Worm (Caenorhabditis elegans): ENCODE measurements around the gene R03H10.1.

The R03H10.1 gene

ce11 chrII:4226598-4227096 lies 46.6 kb downstream of the R03H10.1 start, which contains the start of gene C16A11.4:
TSS of gene C16A11.4 (plus strand) at chrII:4227046.
- TF ChIP-seq nhr-77 (tag; optimal IDR thresholded peaks at IDR 0.05) (no peak), nhr-85 (tag) (no peak), lin-14 (GFP tag; optimal IDR thresholded peaks at IDR 0.05) (no peak), lin-15B (tag; optimal IDR thresholded peaks at IDR 0.05) (no peak), hlh-17 (GFP tag; optimal IDR thresholded peaks at IDR 0.05; ENCODE audit: borderline replicate concordance) (no peak), nhr-76 (tag; optimal IDR thresholded peaks at IDR 0.05) (no peak), pag-3 (tag; optimal IDR thresholded peaks at IDR 0.05; ENCODE audit: borderline replicate concordance, insufficient read depth) (no peak), C04F5.9 (tag; optimal IDR thresholded peaks at IDR 0.05) (no peak), nhr-20 (tag; optimal IDR thresholded peaks at IDR 0.05) (no peak), xbp-1 (tag; optimal IDR thresholded peaks at IDR 0.05) (no peak), blmp-1 (tag; optimal IDR thresholded peaks at IDR 0.05) (no peak), tbx-2 (tag; optimal IDR thresholded peaks at IDR 0.05) (no peak), hpl-2 (GFP tag; optimal IDR thresholded peaks at IDR 0.05) (no peak)

ce11 chrII:4228112-4228770 lies 48.2 kb downstream of the R03H10.1 start:
- no peak for TF ChIP-seq nhr-19 (GFP tag; conservative IDR thresholded peaks at IDR 0.05)
- no peak for TF ChIP-seq efl-1 (optimal IDR thresholded peaks at IDR 0.05)
- peak in 1 of 2 experiments; percentile 72 for TF ChIP-seq efl-1 (GFP tag; optimal IDR thresholded peaks at IDR 0.05 in 1 of 2)

ce11 chrII:4229106-4229708 lies 49.2 kb downstream of the R03H10.1 start, which contains the start of gene C16A11.3:
TSS of gene C16A11.3 (plus strand) at chrII:4229545.
- TF ChIP-seq zag-1 (tag; optimal IDR thresholded peaks at IDR 0.05) (no peak), pag-3 (tag; optimal IDR thresholded peaks at IDR 0.05; ENCODE audit: borderline replicate concordance, insufficient read depth) (no peak), zip-4 (GFP tag; optimal IDR thresholded peaks at IDR 0.05) (no peak), egl-13 (tag; optimal IDR thresholded peaks at IDR 0.05) (no peak), ceh-88 (GFP tag; IDR thresholded peaks at IDR 0.05) (no peak), nhr-90 (tag; optimal IDR thresholded peaks at IDR 0.05; ENCODE audit: poor library complexity) (no peak), grh-1 (GFP tag; IDR thresholded peaks at IDR 0.05) (no peak), efl-1 (optimal IDR thresholded peaks at IDR 0.05) (no peak), efl-1 (GFP tag; optimal IDR thresholded peaks at IDR 0.05 in 1 of 2) (no peak), mef-2 (tag; optimal IDR thresholded peaks at IDR 0.05) (no peak), ztf-4 (tag; optimal IDR thresholded peaks at IDR 0.05) (no peak), elt-3 (tag; optimal IDR thresholded peaks at IDR 0.05) (no peak), nhr-77 (tag; optimal IDR thresholded peaks at IDR 0.05) (no peak), elt-2 (tag; optimal IDR thresholded peaks at IDR 0.05) (no peak), ceh-82 (tag; optimal IDR thresholded peaks at IDR 0.05) (no peak)

ce11 chrII:4230816-4231435 lies 50.9 kb downstream of the R03H10.1 start, which contains the start of gene C16A11.10:
TSS of gene C16A11.10 (plus strand) at chrII:4231385.
- TF ChIP-seq mdl-1 (tag; optimal IDR thresholded peaks at IDR 0.05) (no peak), ztf-4 (tag; optimal IDR thresholded peaks at IDR 0.05) (no peak), efl-3 (GFP tag; optimal IDR thresholded peaks at IDR 0.05) (no peak)
